Worm (Caenorhabditis elegans): Measurements from ENCODE around the gene F47B7.5.

DNA sequence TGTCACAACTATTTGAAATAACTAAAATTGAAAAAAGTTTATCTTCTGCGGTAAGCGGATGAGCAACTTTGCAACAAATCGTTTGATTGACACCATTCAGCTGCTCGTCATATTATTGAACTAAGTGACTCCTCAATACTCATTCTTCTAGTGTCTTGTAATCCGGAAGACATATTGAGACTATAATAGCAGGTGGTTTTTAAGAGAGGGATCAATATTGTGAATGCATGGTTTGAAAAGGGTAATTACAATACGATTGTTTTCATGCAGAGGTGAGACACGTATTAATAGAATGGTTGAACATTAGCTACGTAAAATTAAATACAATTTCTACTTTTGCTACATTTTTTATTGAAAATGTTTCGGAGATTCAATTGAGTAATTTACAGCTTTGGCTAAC is 25.4 kb downstream of the F47B7.5 start:
- TF ChIP-seq gei-8 (GFP tag; optimal IDR thresholded peaks at IDR 0.05) (no peak), ama-1 (optimal IDR thresholded peaks at IDR 0.05) (no peak), daf-12 (tag; optimal IDR thresholded peaks at IDR 0.05) (no peak), ceh-20 (GFP tag; IDR thresholded peaks at IDR 0.05) (no peak), skn-1 (tag; optimal IDR thresholded peaks at IDR 0.05) (no peak), ceh-62 (tag; optimal IDR thresholded peaks at IDR 0.05) (no peak), zag-1 (tag; optimal IDR thresholded peaks at IDR 0.05) (no peak), mxl-3 (GFP tag; optimal IDR thresholded peaks at IDR 0.05) (no peak), mes-2 (tag; optimal IDR thresholded peaks at IDR 0.05; ENCODE audit: poor library complexity, severe bottlenecking) (no peak), nhr-11 (tag; optimal IDR thresholded peaks at IDR 0.05) (no peak), fkh-10 (GFP tag; optimal IDR thresholded peaks at IDR 0.05) (no peak), pha-4 (GFP tag; IDR thresholded peaks at IDR 0.05) (no peak), pha-4 (tag; optimal IDR thresholded peaks at IDR 0.05) (no peak), Y105C5A.15 (GFP tag; IDR thresholded peaks at IDR 0.05) (no peak), egl-27 (tag; optimal IDR thresholded peaks at IDR 0.05) (no peak)
